Worm (Caenorhabditis elegans) whole organism, late embryonic: Measurements from ENCODE around the gene oac-40.

ENCODE experiments used
- C38D4.7 ChIP-seq: fragments of 200-800 bp; sonication (Bioruptor generic); optimal IDR thresholded peaks from 2 replicates; lab custom pipeline; 2018; ENCODE audit warnings: mild to moderate bottlenecking, missing genetic modification characterization, moderate library complexity, missing compliant biosample characterization
- F13H6.1 ChIP-seq: sonication (generic microtip); optimal IDR thresholded peaks from 2 replicates; lab custom pipeline; 2016; ENCODE audit warnings: missing genetic modification characterization, missing compliant biosample characterization
- K02D7.2 ChIP-seq: sonication (generic microtip); optimal IDR thresholded peaks from 2 replicates; lab custom pipeline; 2017; ENCODE audit warnings: mild to moderate bottlenecking, missing genetic modification characterization, missing compliant biosample characterization
- K09A11.1 ChIP-seq: sonication (generic microtip); optimal IDR thresholded peaks from 2 replicates; lab custom pipeline; 2017; ENCODE audit warnings: antibody characterized with exemption, mild to moderate bottlenecking, missing genetic modification characterization, missing compliant biosample characterization; ENCODE audit not compliant: insufficient read depth
- Y22D7AL.16 ChIP-seq: sonication (generic microtip); optimal IDR thresholded peaks from 2 replicates; lab custom pipeline; 2016; ENCODE audit warnings: missing genetic modification characterization, missing compliant biosample characterization
- ahr-1 ChIP-seq: sonication (generic microtip); optimal IDR thresholded peaks from 2 replicates; lab custom pipeline; 2016; ENCODE audit warnings: missing genetic modification characterization, missing compliant biosample characterization
- ceh-18 ChIP-seq: sonication (generic microtip); optimal IDR thresholded peaks from 2 replicates; lab custom pipeline; 2016; ENCODE audit warnings: missing genetic modification characterization, missing compliant biosample characterization
- ceh-19 ChIP-seq: fragments of 200-800 bp; sonication (Bioruptor generic); optimal IDR thresholded peaks from 2 replicates; lab custom pipeline; 2018; ENCODE audit warnings: mild to moderate bottlenecking, missing genetic modification characterization, missing compliant biosample characterization
- ceh-45 ChIP-seq: fragments of 200-800 bp; sonication (Bioruptor generic); IDR thresholded peaks from 2 replicates; pipeline ENCODE4 v1.3.6; 2022; ENCODE audit warnings: missing genetic modification reagents, missing genetic modification characterization, missing compliant biosample characterization
- ceh-48 ChIP-seq: sonication (generic microtip); optimal IDR thresholded peaks from 2 replicates; lab custom pipeline; 2016; ENCODE audit warnings: missing genetic modification characterization, inconsistent platforms, missing compliant biosample characterization
- ceh-9 ChIP-seq: sonication (generic microtip); optimal IDR thresholded peaks from 2 replicates; lab custom pipeline; 2016; ENCODE audit warnings: mild to moderate bottlenecking, missing genetic modification characterization, inconsistent platforms, missing compliant biosample characterization
- che-1 ChIP-seq: sonication (generic microtip); optimal IDR thresholded peaks from 2 replicates; lab custom pipeline; 2016; ENCODE audit warnings: mild to moderate bottlenecking, missing genetic modification characterization, missing compliant biosample characterization
- elt-2 ChIP-seq: sonication (generic microtip); optimal IDR thresholded peaks from 2 replicates; lab custom pipeline; 2016; ENCODE audit warnings: missing genetic modification reagents, missing genetic modification characterization, missing compliant biosample characterization
- ets-4 ChIP-seq: sonication (generic microtip); optimal IDR thresholded peaks from 2 replicates; lab custom pipeline; 2016; ENCODE audit warnings: missing genetic modification characterization, missing compliant biosample characterization
- fkh-10 ChIP-seq: fragments of 150-350 bp; optimal IDR thresholded peaks from 2 replicates; lab custom pipeline; 2014; ENCODE audit warnings: missing biosample characterization, missing genetic modification reagents, missing genetic modification characterization
- fkh-6 ChIP-seq: sonication (generic microtip); optimal IDR thresholded peaks from 2 replicates; lab custom pipeline; 2016; ENCODE audit warnings: missing genetic modification characterization, missing compliant biosample characterization
- gmeb-2 ChIP-seq: sonication (generic microtip); optimal IDR thresholded peaks from 2 replicates; lab custom pipeline; 2016; ENCODE audit warnings: missing genetic modification characterization, inconsistent platforms, missing compliant biosample characterization
- hlh-13 ChIP-seq: fragments of 200-800 bp; sonication (Bioruptor generic); optimal IDR thresholded peaks from 2 replicates; lab custom pipeline; 2018; ENCODE audit warnings: mild to moderate bottlenecking, missing genetic modification characterization, missing compliant biosample characterization
- hlh-15 ChIP-seq: sonication (generic microtip); optimal IDR thresholded peaks from 2 replicates; lab custom pipeline; 2016; ENCODE audit warnings: missing genetic modification characterization, missing compliant biosample characterization
- hlh-6 ChIP-seq: sonication (generic microtip); optimal IDR thresholded peaks from 2 replicates; lab custom pipeline; 2016; ENCODE audit warnings: missing genotype, missing genetic modification characterization, missing compliant biosample characterization
- hlh-8 ChIP-seq: sonication (generic microtip); optimal IDR thresholded peaks from 2 replicates; lab custom pipeline; 2016; ENCODE audit warnings: missing genotype, missing genetic modification characterization, missing compliant biosample characterization
- lim-6 ChIP-seq: sonication (generic microtip); optimal IDR thresholded peaks from 2 replicates; lab custom pipeline; 2016; ENCODE audit warnings: missing genetic modification characterization, missing compliant biosample characterization
- madf-2 ChIP-seq: sonication (generic microtip); optimal IDR thresholded peaks from 2 replicates; lab custom pipeline; 2017; ENCODE audit warnings: missing genetic modification characterization, missing compliant biosample characterization
- mec-3 ChIP-seq: sonication (generic microtip); optimal IDR thresholded peaks from 2 replicates; lab custom pipeline; 2016; ENCODE audit warnings: borderline replicate concordance, missing genetic modification characterization, missing compliant biosample characterization
- nfya-1 ChIP-seq: sonication (generic microtip); optimal IDR thresholded peaks from 2 replicates; lab custom pipeline; 2017; ENCODE audit warnings: missing genetic modification characterization, mild to moderate bottlenecking, missing compliant biosample characterization, antibody characterized with exemption, moderate library complexity
- nhr-232 ChIP-seq: sonication (generic microtip); optimal IDR thresholded peaks from 2 replicates; lab custom pipeline; 2016; ENCODE audit warnings: missing genetic modification characterization, missing compliant biosample characterization
- odd-2 ChIP-seq: sonication (generic microtip); optimal IDR thresholded peaks from 2 replicates; lab custom pipeline; 2017; ENCODE audit warnings: antibody characterized with exemption, mild to moderate bottlenecking, missing genetic modification characterization, missing compliant biosample characterization
- pat-9 ChIP-seq: fragments of 200-800 bp; sonication (Bioruptor generic); optimal IDR thresholded peaks from 2 replicates; lab custom pipeline; 2018; ENCODE audit warnings: mild to moderate bottlenecking, missing genetic modification characterization, moderate library complexity, missing compliant biosample characterization
- pax-1 ChIP-seq: fragments of 150-350 bp; optimal IDR thresholded peaks from 2 replicates; lab custom pipeline; 2014; ENCODE audit warnings: missing biosample characterization, missing genetic modification characterization
- pha-2 ChIP-seq: sonication (generic microtip); optimal IDR thresholded peaks from 2 replicates; lab custom pipeline; 2017; ENCODE audit warnings: mild to moderate bottlenecking, missing genetic modification characterization, missing compliant biosample characterization
- pros-1 ChIP-seq: fragments of 150-350 bp; optimal IDR thresholded peaks from 2 replicates; lab custom pipeline; 2014; ENCODE audit warnings: missing biosample characterization, missing genetic modification reagents, missing genetic modification characterization
- rnt-1 ChIP-seq: sonication (generic microtip); optimal IDR thresholded peaks from 2 replicates; lab custom pipeline; 2016; ENCODE audit warnings: missing genetic modification characterization, missing compliant biosample characterization
- tbx-2 ChIP-seq: sonication (generic microtip); optimal IDR thresholded peaks from 2 replicates; lab custom pipeline; 2016; ENCODE audit warnings: missing genetic modification characterization, missing compliant biosample characterization
- tbx-7 ChIP-seq: sonication (generic microtip); optimal IDR thresholded peaks from 2 replicates; lab custom pipeline; 2016; ENCODE audit warnings: missing genotype, missing genetic modification characterization, missing compliant biosample characterization
- ttx-3 ChIP-seq: sonication (generic microtip); optimal IDR thresholded peaks from 2 replicates; lab custom pipeline; 2016; ENCODE audit warnings: missing genetic modification reagents, missing genetic modification characterization, missing compliant biosample characterization
- unc-42 ChIP-seq: sonication (generic microtip); optimal IDR thresholded peaks from 2 replicates; lab custom pipeline; 2016; ENCODE audit warnings: missing genotype, missing genetic modification characterization, missing compliant biosample characterization
- unc-55 ChIP-seq: sonication (generic microtip); optimal IDR thresholded peaks from 2 replicates; lab custom pipeline; 2017; ENCODE audit warnings: missing biosample characterization, missing genetic modification reagents, missing genetic modification characterization
- unc-86 ChIP-seq: sonication (generic microtip); optimal IDR thresholded peaks from 2 replicates; lab custom pipeline; 2016; ENCODE audit warnings: missing genetic modification characterization, missing compliant biosample characterization
- zip-5 ChIP-seq: sonication (generic microtip); optimal IDR thresholded peaks from 2 replicates; lab custom pipeline; 2016; ENCODE audit warnings: missing genetic modification characterization, missing compliant biosample characterization

The oac-40 gene

DNA sequence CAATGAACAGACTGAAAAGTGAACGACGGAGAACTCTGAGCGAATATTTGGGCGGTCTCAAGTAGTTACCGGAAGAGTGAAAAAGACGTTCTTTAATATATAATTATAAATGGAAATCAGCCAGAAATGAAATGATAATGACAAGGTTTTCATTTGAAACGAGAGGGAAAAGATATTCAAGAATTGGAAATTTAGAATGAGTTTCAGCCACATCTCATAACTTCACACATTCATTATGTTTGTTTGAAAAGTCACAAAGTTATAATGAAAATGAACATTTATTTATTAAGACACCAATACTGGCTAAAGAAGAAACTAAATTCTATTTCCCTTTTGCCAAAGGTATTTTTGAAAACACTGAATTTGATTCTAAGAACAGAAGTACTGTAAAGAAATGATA is 34.5 kb downstream of the oac-40 start, which contains the start of gene C25E10.7:
C25E10.7 (minus strand) TSS at position 101 of the 400 bp plus-strand sequence.
- no peak for TF ChIP-seq ceh-48 (tag; lab: Kevin White, UChicago)
- TF ChIP-seq ceh-45 = no peak
- TF ChIP-seq hlh-13 (GFP tag; lab: Kevin White, UChicago) = no peak
- TF ChIP-seq pat-9 = no peak
- no peak for TF ChIP-seq pros-1 (tag; lab: Kevin White, UChicago)
- no peak for TF ChIP-seq F13H6.1
- no peak for TF ChIP-seq ets-4 (tag; lab: Kevin White, UChicago)
- TF ChIP-seq fkh-6 = no peak
- TF ChIP-seq elt-2 (tag; lab: Kevin White, UChicago) = no peak
- TF ChIP-seq pha-2 (tag; lab: Kevin White, UChicago) = no peak
- TF ChIP-seq fkh-10 (GFP tag; lab: Kevin White, UChicago) = no peak
- TF ChIP-seq K02D7.2 (tag; lab: Kevin White, UChicago) = no peak
- no peak for TF ChIP-seq unc-86 (tag; lab: Kevin White, UChicago)
- no peak for TF ChIP-seq ceh-9 (tag; lab: Kevin White, UChicago)
- no peak for TF ChIP-seq mec-3 (tag; lab: Kevin White, UChicago)
- no peak for TF ChIP-seq K09A11.1 (tag; lab: Kevin White, UChicago)

DNA sequence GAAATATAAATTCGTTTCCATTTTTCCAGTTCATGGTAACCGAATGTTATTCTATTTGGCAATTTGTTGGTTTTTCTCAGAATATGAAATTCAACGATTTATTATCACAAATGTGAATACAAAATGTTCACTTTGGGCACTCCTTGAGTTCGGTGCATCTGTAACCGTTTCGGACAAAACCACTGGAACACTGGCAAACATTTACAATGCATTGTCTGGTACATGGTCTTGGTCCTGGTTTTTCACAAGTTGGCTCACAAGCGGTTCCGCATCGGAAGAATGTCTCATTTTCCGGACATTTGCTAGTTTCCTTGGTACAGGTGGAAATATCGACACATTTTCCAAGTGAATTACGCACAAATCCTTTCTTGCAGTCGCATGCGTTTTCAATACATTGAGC is 36.7 kb downstream of the oac-40 start:
- TF ChIP-seq che-1 (tag; lab: Kevin White, UChicago) (no peak), unc-42 (tag; lab: Kevin White, UChicago) (no peak), lim-6 (tag; lab: Kevin White, UChicago) (no peak), K09A11.1 (tag; lab: Kevin White, UChicago) (no peak), fkh-6 (no peak), hlh-6 (tag; lab: Kevin White, UChicago) (no peak), pat-9 (no peak), fkh-10 (GFP tag; lab: Kevin White, UChicago) (no peak), ceh-19 (GFP tag; lab: Kevin White, UChicago) (no peak), ceh-9 (tag; lab: Kevin White, UChicago) (no peak), ceh-18 (tag; lab: Kevin White, UChicago) (no peak), ceh-45 (no peak), odd-2 (tag; lab: Kevin White, UChicago) (no peak)
- TF ChIP-seq, all 69 proteins: peak for 0

DNA sequence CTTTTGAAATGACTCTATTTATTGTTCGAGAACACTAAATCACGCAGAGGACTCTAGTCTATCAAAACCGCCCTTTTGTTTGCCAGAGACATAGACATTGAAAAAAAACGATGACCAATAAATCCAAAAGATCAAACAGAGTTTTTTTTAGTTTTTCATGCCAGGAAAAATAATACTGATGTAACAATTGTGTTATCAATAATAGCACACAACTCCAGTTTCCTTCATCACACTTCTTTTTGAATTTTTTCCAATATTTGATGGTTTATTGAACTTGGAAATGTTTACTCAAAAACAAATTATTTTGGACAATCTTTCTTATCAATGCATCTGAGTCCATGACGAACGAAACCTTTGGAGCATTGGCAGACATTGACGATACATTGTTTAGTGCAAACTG is 37.4 kb downstream of the oac-40 start, which contains the start of gene C25E10.8:
C25E10.8 (minus strand) TSS at position 101 of the 400 bp plus-strand sequence.
- TF ChIP-seq tbx-7 (tag; lab: Kevin White, UChicago) (no peak), ttx-3 (no peak), hlh-15 (tag; lab: Kevin White, UChicago) (no peak), C38D4.7 (GFP tag; lab: Kevin White, UChicago) (no peak), zip-5 (tag; lab: Kevin White, UChicago) (no peak), K02D7.2 (tag; lab: Kevin White, UChicago) (no peak), pax-1 (tag; lab: Kevin White, UChicago) (no peak), ahr-1 (no peak), nhr-232 (tag; lab: Kevin White, UChicago) (no peak), rnt-1 (no peak), tbx-2 (tag; lab: Kevin White, UChicago) (no peak), pat-9 (no peak), pros-1 (tag; lab: Kevin White, UChicago) (no peak), Y22D7AL.16 (tag; lab: Kevin White, UChicago) (no peak), hlh-8 (tag; lab: Kevin White, UChicago) (no peak)

DNA sequence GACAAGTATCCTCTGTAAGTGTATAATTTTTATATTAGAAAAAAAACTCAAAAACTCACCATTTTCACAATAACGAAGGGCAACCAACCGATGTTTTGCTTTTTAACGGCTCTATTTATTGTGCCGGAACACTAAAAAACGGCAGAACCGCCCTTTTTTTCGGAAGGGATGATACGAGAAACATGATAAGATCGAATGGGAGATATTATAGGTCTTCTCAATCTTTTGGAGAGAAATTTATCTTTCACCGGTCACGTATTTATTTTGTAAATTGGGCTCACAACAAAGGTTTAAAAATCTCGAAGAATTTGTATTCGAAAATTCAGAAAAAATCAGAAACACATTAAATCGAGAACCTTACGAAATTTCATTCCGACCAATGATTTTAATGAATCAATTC is 38.2 kb downstream of the oac-40 start, which contains the start of gene swm-1:
swm-1 (minus strand) TSS at position 101 of the 400 bp plus-strand sequence.
- no peak for TF ChIP-seq ahr-1
- no peak for TF ChIP-seq nfya-1 (tag; lab: Kevin White, UChicago)
- no peak for TF ChIP-seq ceh-18 (tag; lab: Kevin White, UChicago)
- no peak for TF ChIP-seq K02D7.2 (tag; lab: Kevin White, UChicago)
- no peak for TF ChIP-seq gmeb-2 (tag; lab: Kevin White, UChicago)
- TF ChIP-seq unc-55 (GFP tag; lab: Kevin White, UChicago) = no peak
- no peak for TF ChIP-seq madf-2 (tag; lab: Kevin White, UChicago)
